Worm (Caenorhabditis elegans) whole organism, L4 larva: ENCODE results near the gene clc-33.

Experiments
- ama-1 ChIP-seq: fragments of 150-350 bp; optimal IDR thresholded peaks from 2 replicates; lab custom pipeline; 2014; ENCODE audit warnings: inconsistent platforms, mixed read lengths
- daf-16 ChIP-seq, 3 experiments: sonication (generic microtip); optimal IDR thresholded peaks; 2 replicates each; lab custom pipeline; 2016 to 2017; ENCODE audit warnings: missing genetic modification characterization in 3 of 3, missing genetic modification reagents in 3 of 3, mild to moderate bottlenecking in 2 of 3, missing compliant biosample characterization in 2 of 3, missing biosample characterization in 1 of 3, moderate library complexity in 1 of 3
- fkh-10 ChIP-seq: fragments of 150-350 bp; optimal IDR thresholded peaks from 2 replicates; lab custom pipeline; 2014; ENCODE audit warnings: missing biosample characterization, missing genetic modification reagents, missing genetic modification characterization
- mdl-1 ChIP-seq, 2 experiments: fragments of 150-350 bp in 1 of 2; sonication (generic microtip) in 1 of 2; optimal IDR thresholded peaks; 2 replicates each; lab custom pipeline; 2014 to 2017; ENCODE audit warnings: missing biosample characterization in 2 of 2, missing genetic modification characterization in 2 of 2
- nhr-237 ChIP-seq: sonication (generic microtip); optimal IDR thresholded peaks from 2 replicates; lab custom pipeline; 2017; ENCODE audit warnings: missing biosample characterization, missing genetic modification characterization
- nhr-77 ChIP-seq: fragments of 150-350 bp; optimal IDR thresholded peaks from 2 replicates; lab custom pipeline; 2014; ENCODE audit warnings: missing biosample characterization, missing genetic modification characterization
- pqm-1 ChIP-seq: sonication (generic microtip); optimal IDR thresholded peaks from 2 replicates; lab custom pipeline; 2017; ENCODE audit warnings: missing biosample characterization, missing genetic modification characterization
- snpc-4 ChIP-seq: fragments of 150-350 bp; optimal IDR thresholded peaks from 2 replicates; lab custom pipeline; 2014; ENCODE audit warnings: missing biosample characterization, missing genetic modification characterization
- unc-62 ChIP-seq, 3 experiments: fragments of 150-350 bp in 1 of 3; sonication (generic microtip); optimal IDR thresholded peaks in 2 of 3; peaks in 1 of 3; 1 replicate in 1 of 3; 2 replicates in 2 of 3; lab custom pipeline; 2014 to 2017; ENCODE audit warnings: missing biosample characterization in 3 of 3, missing genetic modification characterization in 3 of 3, missing genetic modification reagents in 3 of 3, missing genotype in 1 of 3
- ztf-11 ChIP-seq: fragments of 150-350 bp; optimal IDR thresholded peaks from 2 replicates; lab custom pipeline; 2014; ENCODE audit warnings: missing biosample characterization, missing genetic modification characterization

- no peak for TF ChIP-seq mdl-1 (tag; optimal IDR thresholded peaks at IDR 0.05; lab: Kevin White, UChicago)
- TF ChIP-seq unc-62 (GFP tag; optimal IDR thresholded peaks at IDR 0.05 in 1 of 2; lab: Kevin White, UChicago) = peak in 1 of 2 experiments; percentile 93
- TF ChIP-seq unc-62 (tag; optimal IDR thresholded peaks at IDR 0.05; lab: Kevin White, UChicago) = no peak
- no peak for TF ChIP-seq pqm-1 (tag; lab: Kevin White, UChicago)
- no peak for TF ChIP-seq daf-16 (GFP tag; optimal IDR thresholded peaks at IDR 0.05; lab: Kevin White, UChicago)
- no peak for TF ChIP-seq daf-16 (tag; optimal IDR thresholded peaks at IDR 0.05; lab: Kevin White, UChicago)
- no peak for TF ChIP-seq nhr-237 (tag; lab: Kevin White, UChicago)
- TF ChIP-seq ama-1 (lab: Kevin White, UChicago) = no peak
- no peak for TF ChIP-seq snpc-4
- no peak for TF ChIP-seq nhr-77
- TF ChIP-seq fkh-10 (GFP tag; lab: Kevin White, UChicago) = no peak
- no peak for TF ChIP-seq ztf-11 (tag; lab: Kevin White, UChicago)
Observed at ce11 chrII:796916-797315, 43.3 kb upstream of the clc-33 start.
